Worm (Caenorhabditis elegans) whole organism, late embryonic: ENCODE measurements around the gene ZK1098.12.

Experiments
- ceh-2 ChIP-seq: sonication (generic microtip); optimal IDR thresholded peaks from 2 replicates; lab custom pipeline; 2016; ENCODE audit warnings: missing genotype, missing genetic modification characterization, missing compliant biosample characterization
- dmd-4 ChIP-seq: sonication (generic microtip); optimal IDR thresholded peaks from 2 replicates; lab custom pipeline; 2016; ENCODE audit warnings: borderline replicate concordance, missing genetic modification characterization, missing compliant biosample characterization
- madf-2 ChIP-seq: sonication (generic microtip); optimal IDR thresholded peaks from 2 replicates; lab custom pipeline; 2017; ENCODE audit warnings: missing genetic modification characterization, missing compliant biosample characterization
- nhr-11 ChIP-seq: fragments of 150-350 bp; optimal IDR thresholded peaks from 2 replicates; lab custom pipeline; 2014; ENCODE audit warnings: missing biosample characterization, missing genetic modification characterization
- odd-2 ChIP-seq: sonication (generic microtip); optimal IDR thresholded peaks from 2 replicates; lab custom pipeline; 2017; ENCODE audit warnings: antibody characterized with exemption, mild to moderate bottlenecking, missing genetic modification characterization, missing compliant biosample characterization
- pag-3 ChIP-seq: sonication (generic microtip); optimal IDR thresholded peaks from 2 replicates; lab custom pipeline; 2016; ENCODE audit warnings: missing compliant biosample characterization, missing genetic modification characterization, borderline replicate concordance
- pha-4 ChIP-seq: fragments of 150-350 bp; optimal IDR thresholded peaks from 2 replicates; lab custom pipeline; 2018; ENCODE audit warnings: missing biosample characterization, missing genetic modification reagents, missing genetic modification characterization
- pqm-1 ChIP-seq: sonication (generic microtip); optimal IDR thresholded peaks from 2 replicates; lab custom pipeline; 2016; ENCODE audit warnings: missing genetic modification characterization, missing compliant biosample characterization
- unc-3 ChIP-seq, 2 experiments: fragments of 200-800 bp in 1 of 2; sonication (Bioruptor generic) in 1 of 2; sonication (generic microtip) in 1 of 2; conservative IDR thresholded peaks in 1 of 2; optimal IDR thresholded peaks in 1 of 2; 2 replicates each; pipeline versions ENCODE4 v1.3.6 to Lab custom; 2016 to 2022; ENCODE audit warnings: missing compliant biosample characterization in 2 of 2, missing genetic modification characterization in 2 of 2, missing genetic modification reagents in 1 of 2

DNA sequence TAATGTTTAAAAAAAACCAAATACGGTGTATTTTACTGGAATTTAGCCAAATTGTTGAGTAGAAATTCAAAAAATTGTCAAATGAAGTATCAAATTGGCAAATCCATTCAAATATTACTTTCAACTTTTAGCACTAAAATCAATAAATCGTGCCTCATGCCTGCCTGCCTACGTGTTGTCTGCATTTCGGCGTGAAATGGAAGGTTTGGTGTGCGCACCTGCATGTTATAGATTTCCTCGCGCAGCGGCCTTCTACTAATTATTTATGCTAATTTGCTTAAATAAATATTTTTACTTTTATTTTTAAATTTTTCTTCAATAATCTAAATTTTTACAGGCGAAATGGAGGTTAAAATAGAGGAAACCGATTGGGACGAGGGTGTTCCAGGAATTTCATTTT, 16.1 kb upstream of the ZK1098.12 start, which contains the start of gene ZK1098.2:
- TF ChIP-seq unc-3 (GFP tag; conservative IDR thresholded peaks at IDR 0.05; lab: Robert Waterston, UW) (no peak), unc-3 (tag; optimal IDR thresholded peaks at IDR 0.05; lab: Kevin White, UChicago) (no peak), madf-2 (tag; lab: Kevin White, UChicago) (no peak), pha-4 (tag; lab: Kevin White, UChicago) (no peak), pag-3 (tag; lab: Kevin White, UChicago) (no peak), ceh-2 (tag; lab: Kevin White, UChicago) (no peak), odd-2 (tag; lab: Kevin White, UChicago) (no peak), pqm-1 (tag; lab: Kevin White, UChicago) (no peak), dmd-4 (tag; lab: Kevin White, UChicago) (no peak), nhr-11 (tag; lab: Kevin White, UChicago) (no peak)
